Fruit fly (Drosophila melanogaster) whole organism, prepupa: ENCODE data around the gene CG17364.

Source experiments
- Blimp-1 ChIP-seq: fragments of 200-800 bp; sonication (Bioruptor generic); optimal IDR thresholded peaks from 3 replicates; lab custom pipeline; 2017; ENCODE audit warnings: missing biosample characterization, missing genetic modification characterization, mild to moderate bottlenecking, moderate library complexity, missing genetic modification reagents
- CG10631 ChIP-seq: fragments of 200-800 bp; sonication (Bioruptor generic); optimal IDR thresholded peaks from 2 replicates; lab custom pipeline; 2016; ENCODE audit warnings: missing biosample characterization, missing genetic modification characterization
- CG11294 ChIP-seq: fragments of 200-800 bp; sonication (Bioruptor generic); IDR thresholded peaks from 2 replicates; pipeline ENCODE4 v1.3.6; 2022; ENCODE audit warnings: missing biosample characterization, missing genetic modification characterization
- CG11762 ChIP-seq: fragments of 200-800 bp; sonication (Bioruptor generic); optimal IDR thresholded peaks from 3 replicates; lab custom pipeline; 2016; ENCODE audit warnings: missing biosample characterization, missing genetic modification characterization; ENCODE audit not compliant: insufficient read depth
- CG11902 ChIP-seq: fragments of 200-800 bp; sonication (Bioruptor generic); optimal IDR thresholded peaks from 3 replicates; lab custom pipeline; 2016; ENCODE audit warnings: missing biosample characterization, missing genetic modification characterization
- CG1621 ChIP-seq: fragments of 200-800 bp; sonication (Bioruptor generic); optimal IDR thresholded peaks from 3 replicates; lab custom pipeline; 2018; ENCODE audit warnings: missing biosample characterization, mild to moderate bottlenecking, missing genetic modification characterization
- CG16779 ChIP-seq: fragments of 200-800 bp; sonication (Bioruptor generic); optimal IDR thresholded peaks from 3 replicates; lab custom pipeline; 2017; ENCODE audit warnings: missing biosample characterization, mild to moderate bottlenecking, missing genetic modification characterization
- CG3032 ChIP-seq: fragments of 200-800 bp; optimal IDR thresholded peaks from 2 replicates; lab custom pipeline; 2019; ENCODE audit warnings: missing biosample characterization, mild to moderate bottlenecking, missing genetic modification characterization, moderate library complexity
- CG31627 ChIP-seq: fragments of 200-800 bp; sonication (Bioruptor generic); optimal IDR thresholded peaks from 3 replicates; lab custom pipeline; 2016; ENCODE audit warnings: missing biosample characterization, missing genetic modification characterization
- CG32006 ChIP-seq: fragments of 200-800 bp; sonication (Bioruptor generic); optimal IDR thresholded peaks from 3 replicates; lab custom pipeline; 2017; ENCODE audit warnings: missing biosample characterization, mild to moderate bottlenecking, missing genetic modification characterization
- CG3919 ChIP-seq: fragments of 200-800 bp; sonication (Bioruptor generic); optimal IDR thresholded peaks from 3 replicates; lab custom pipeline; 2016; ENCODE audit warnings: missing biosample characterization, missing genetic modification characterization
- CG4318 ChIP-seq: fragments of 200-800 bp; sonication (Bioruptor generic); optimal IDR thresholded peaks from 3 replicates; lab custom pipeline; 2017; ENCODE audit warnings: missing biosample characterization, mild to moderate bottlenecking, missing genetic modification characterization
- CG6163 ChIP-seq: fragments of 200-800 bp; sonication (Bioruptor generic); IDR thresholded peaks from 3 replicates; pipeline ENCODE4 v1.3.6; 2022; ENCODE audit warnings: missing biosample characterization, missing genetic modification characterization
- CG6276 ChIP-seq: fragments of 200-800 bp; sonication (Bioruptor generic); optimal IDR thresholded peaks from 2 replicates; lab custom pipeline; 2017; ENCODE audit warnings: missing biosample characterization, mild to moderate bottlenecking, missing genetic modification characterization
- CG6792 ChIP-seq: fragments of 200-800 bp; sonication (Bioruptor generic); optimal IDR thresholded peaks from 3 replicates; lab custom pipeline; 2016; ENCODE audit warnings: missing biosample characterization, missing genetic modification characterization
- CG8319 ChIP-seq: fragments of 200-800 bp; sonication (Bioruptor generic); optimal IDR thresholded peaks from 3 replicates; lab custom pipeline; 2016; ENCODE audit warnings: missing biosample characterization, missing genetic modification characterization
- CG8632 ChIP-seq: fragments of 200-800 bp; sonication (Bioruptor generic); optimal IDR thresholded peaks from 3 replicates; lab custom pipeline; 2016; ENCODE audit warnings: missing biosample characterization, missing genetic modification characterization
- CG9139 ChIP-seq: fragments of 200-800 bp; sonication (Bioruptor generic); optimal IDR thresholded peaks from 3 replicates; lab custom pipeline; 2017; ENCODE audit warnings: missing biosample characterization, mild to moderate bottlenecking, missing genetic modification characterization
- Eip75B ChIP-seq: fragments of 200-800 bp; sonication (Bioruptor generic); optimal IDR thresholded peaks from 3 replicates; lab custom pipeline; 2016; ENCODE audit warnings: missing biosample characterization, missing genetic modification characterization
- Eip78C ChIP-seq: fragments of 200-800 bp; sonication (Bioruptor generic); peaks from one replicate; lab custom pipeline; 2016; ENCODE audit warnings: missing biosample characterization, missing genetic modification characterization
- Eip93F ChIP-seq: fragments of 200-800 bp; sonication (Bioruptor generic); optimal IDR thresholded peaks from 2 replicates; lab custom pipeline; 2016; ENCODE audit warnings: missing biosample characterization, mild to moderate bottlenecking, missing genetic modification characterization
- Ets21C ChIP-seq: fragments of 200-800 bp; sonication (Bioruptor generic); optimal IDR thresholded peaks from 3 replicates; lab custom pipeline; 2016; ENCODE audit warnings: missing biosample characterization, missing genetic modification characterization
- Gug ChIP-seq: fragments of 200-800 bp; sonication (Bioruptor generic); IDR thresholded peaks from 2 replicates; pipeline ENCODE4 v1.3.6; 2022; ENCODE audit warnings: missing biosample characterization, missing genetic modification characterization
- Hr38 ChIP-seq: sonication (Bioruptor generic); optimal IDR thresholded peaks from 2 replicates; lab custom pipeline; 2016; ENCODE audit warnings: missing biosample characterization, missing genetic modification characterization
- Hr39 ChIP-seq: fragments of 200-800 bp; sonication (Bioruptor generic); optimal IDR thresholded peaks from 2 replicates; lab custom pipeline; 2016; ENCODE audit warnings: missing biosample characterization, missing genetic modification characterization
- Hr4 ChIP-seq: fragments of 200-800 bp; sonication (Bioruptor generic); optimal IDR thresholded peaks from 3 replicates; lab custom pipeline; 2016; ENCODE audit warnings: missing biosample characterization, missing genetic modification characterization
- Lpt ChIP-seq: fragments of 200-800 bp; sonication (Bioruptor generic); optimal IDR thresholded peaks from 3 replicates; lab custom pipeline; 2016; ENCODE audit warnings: missing biosample characterization, missing genetic modification characterization
- Met ChIP-seq: fragments of 200-800 bp; sonication (Bioruptor generic); optimal IDR thresholded peaks from 3 replicates; lab custom pipeline; 2016; ENCODE audit warnings: missing biosample characterization, missing genetic modification characterization
- Smox ChIP-seq: fragments of 200-800 bp; sonication (Bioruptor generic); optimal IDR thresholded peaks from 3 replicates; lab custom pipeline; 2016; ENCODE audit warnings: missing biosample characterization, missing genetic modification characterization
- Sox102F ChIP-seq: fragments of 200-800 bp; sonication (Bioruptor generic); optimal IDR thresholded peaks from 2 replicates; lab custom pipeline; 2016; ENCODE audit warnings: missing biosample characterization, mild to moderate bottlenecking, missing genetic modification characterization
- Sox15 ChIP-seq: fragments of 200-800 bp; sonication (Bioruptor generic); optimal IDR thresholded peaks from 3 replicates; lab custom pipeline; 2016; ENCODE audit warnings: missing biosample characterization, missing genetic modification characterization
- acj6 ChIP-seq: fragments of 200-800 bp; sonication (Bioruptor generic); optimal IDR thresholded peaks from 3 replicates; lab custom pipeline; 2016; ENCODE audit warnings: missing biosample characterization, missing genetic modification characterization
- cyc ChIP-seq: fragments of 200-800 bp; sonication (Bioruptor generic); optimal IDR thresholded peaks from 3 replicates; lab custom pipeline; 2016; ENCODE audit warnings: missing biosample characterization, missing genetic modification characterization
- dsx ChIP-seq: fragments of 200-800 bp; optimal IDR thresholded peaks from 3 replicates; lab custom pipeline; 2019; ENCODE audit warnings: missing biosample characterization, mild to moderate bottlenecking, missing genetic modification characterization, moderate library complexity; ENCODE audit not compliant: poor library complexity, severe bottlenecking
- eg ChIP-seq: fragments of 200-800 bp; sonication (Bioruptor generic); IDR thresholded peaks from 3 replicates; pipeline ENCODE4 v1.3.6; 2022; ENCODE audit warnings: missing biosample characterization, missing genetic modification characterization
- esn ChIP-seq: fragments of 200-800 bp; sonication (Bioruptor generic); optimal IDR thresholded peaks from 2 replicates; lab custom pipeline; 2016; ENCODE audit warnings: missing biosample characterization, mild to moderate bottlenecking, missing genetic modification characterization, moderate library complexity
- fd85E ChIP-seq: fragments of 200-800 bp; sonication (Bioruptor generic); optimal IDR thresholded peaks from 3 replicates; lab custom pipeline; 2016; ENCODE audit warnings: missing biosample characterization, missing genetic modification characterization
- fkh ChIP-seq: fragments of 200-800 bp; sonication (Bioruptor generic); optimal IDR thresholded peaks from 3 replicates; lab custom pipeline; 2017; ENCODE audit warnings: missing biosample characterization, mild to moderate bottlenecking, missing genetic modification characterization, moderate library complexity
- lz ChIP-seq: fragments of 200-800 bp; sonication (Bioruptor generic); optimal IDR thresholded peaks from 3 replicates; lab custom pipeline; 2016; ENCODE audit warnings: missing biosample characterization, missing genetic modification characterization
- net ChIP-seq: fragments of 200-800 bp; sonication (Bioruptor generic); optimal IDR thresholded peaks from 3 replicates; lab custom pipeline; 2016; ENCODE audit warnings: missing biosample characterization, missing genetic modification characterization
- pdm3 ChIP-seq: fragments of 200-800 bp; sonication (Bioruptor generic); optimal IDR thresholded peaks from 3 replicates; lab custom pipeline; 2016; ENCODE audit warnings: missing biosample characterization, missing genetic modification characterization
- ss ChIP-seq, 2 experiments: fragments of 200-800 bp; sonication (Bioruptor generic); optimal IDR thresholded peaks; 2 replicates in 1 of 2; 3 replicates in 1 of 2; lab custom pipeline; 2017 to 2018; ENCODE audit warnings: mild to moderate bottlenecking in 2 of 2, missing biosample characterization in 2 of 2, missing genetic modification characterization in 2 of 2, moderate library complexity in 1 of 2
- svp ChIP-seq: fragments of 200-800 bp; sonication (Bioruptor generic); peaks from one replicate; lab custom pipeline; 2016; ENCODE audit warnings: missing biosample characterization, missing genetic modification characterization
- topi ChIP-seq: fragments of 200-800 bp; sonication (Bioruptor generic); optimal IDR thresholded peaks from 3 replicates; lab custom pipeline; 2016; ENCODE audit warnings: missing biosample characterization, missing genetic modification characterization
- vri ChIP-seq: fragments of 200-800 bp; sonication (Bioruptor generic); optimal IDR thresholded peaks from 3 replicates; lab custom pipeline; 2016; ENCODE audit warnings: missing biosample characterization, mild to moderate bottlenecking, missing genetic modification characterization

Gene CG17364

dm6 chr3L:13946003-13946402, 47.2 kb downstream of the CG17364 start:
- no peak for TF ChIP-seq fd85E
- TF ChIP-seq Lpt (GFP tag; lab: Kevin White, UChicago) = no peak
- TF ChIP-seq Eip78C (GFP tag; lab: Kevin White, UChicago) = peak; percentile 7

- TF ChIP-seq topi (GFP tag; lab: Kevin White, UChicago) (no peak), CG8632 (GFP tag; lab: Kevin White, UChicago) (no peak), acj6 (GFP tag; lab: Kevin White, UChicago) (no peak), CG1621 (tag; lab: Kevin White, UChicago) (no peak), esn (no peak), eg (GFP tag; lab: Robert Waterston, UW) (no peak; the same call in 2 of the 3 replicates), cyc (GFP tag; lab: Kevin White, UChicago) (no peak), Ets21C (GFP tag; lab: Kevin White, UChicago) (no peak), CG11294 (GFP tag; lab: Robert Waterston, UW) (no peak)
Observed at dm6 chr3L:13939151-13939499, 54.1 kb downstream of the CG17364 start, which contains the start of gene CG32137. Gene CG32137 (plus strand): TSS chr3L:13939250.

DNA sequence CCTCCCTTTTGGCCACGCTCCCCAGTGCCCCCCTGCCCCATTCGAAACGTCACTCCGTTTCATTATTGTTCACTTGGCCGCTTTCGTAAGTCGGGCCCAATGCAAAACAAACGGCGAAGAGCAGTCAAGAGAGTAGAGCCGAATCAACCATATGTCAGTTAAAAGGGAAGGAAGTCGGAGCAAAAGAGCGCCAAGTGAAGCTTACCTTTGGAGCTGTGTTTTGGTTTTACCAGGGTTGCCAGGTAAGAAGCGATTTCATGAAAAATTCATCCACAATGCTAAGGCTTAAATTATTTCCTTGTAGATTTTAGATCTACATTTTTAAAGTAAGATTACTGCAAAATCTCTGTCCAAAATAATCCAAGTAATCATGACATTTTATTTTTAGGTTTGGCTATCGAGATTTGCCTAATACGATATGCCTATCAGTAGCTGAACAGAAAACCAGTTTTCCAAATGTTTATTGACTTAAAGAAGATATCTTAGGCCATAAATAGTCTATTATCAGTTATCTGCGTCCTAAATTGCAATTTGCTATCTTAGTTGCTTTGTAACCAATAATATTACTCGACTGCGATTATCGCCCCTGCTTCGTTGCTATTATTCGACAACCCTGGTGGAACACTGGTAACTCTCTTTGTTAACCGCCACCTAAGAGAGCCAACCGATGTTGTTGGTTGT, 54.6 kb downstream of the CG17364 start:
- TF ChIP-seq Met (GFP tag; lab: Kevin White, UChicago) = peak; percentile 96
- peak; percentile 84 for TF ChIP-seq dsx (GFP tag; lab: Kevin White, UChicago)
- TF ChIP-seq CG4318 = peak; percentile 94
- peak; percentile 95 for TF ChIP-seq Eip75B (GFP tag; lab: Kevin White, UChicago)
- peak; percentile 95 for TF ChIP-seq CG6792 (GFP tag; lab: Kevin White, UChicago)
- peak; percentile 96 for TF ChIP-seq Smox (GFP tag; lab: Kevin White, UChicago)
- TF ChIP-seq CG16779 (tag; lab: Kevin White, UChicago) = peak; percentile 85
- peak; percentile 77 for TF ChIP-seq eg (GFP tag; lab: Robert Waterston, UW)
- TF ChIP-seq Sox15 (GFP tag; lab: Kevin White, UChicago) = peak; percentile 95
- TF ChIP-seq CG1621 (tag; lab: Kevin White, UChicago) = peak; percentile 71
- TF ChIP-seq CG10631 = peak; percentile 93
- peak; percentile 94 for TF ChIP-seq CG3032
- TF ChIP-seq svp = peak; percentile 98
- peak; percentile 98 for TF ChIP-seq CG32006 (GFP tag; lab: Kevin White, UChicago)
- TF ChIP-seq CG31627 (GFP tag; lab: Kevin White, UChicago) = peak; percentile 96
- peak; percentile 94 for TF ChIP-seq lz (GFP tag; lab: Kevin White, UChicago)
- peak; percentile 98 for TF ChIP-seq esn
- TF ChIP-seq CG6276 (GFP tag; lab: Kevin White, UChicago) = peak; percentile 97
- peak; percentile 76 for TF ChIP-seq Eip93F
- peak; percentile 85 for TF ChIP-seq CG9139 (GFP tag; lab: Kevin White, UChicago)
- TF ChIP-seq cyc (GFP tag; lab: Kevin White, UChicago) = peak; percentile 96
- TF ChIP-seq CG6163 (GFP tag; lab: Robert Waterston, UW) = peak; percentile 78
- TF ChIP-seq Gug (GFP tag; lab: Robert Waterston, UW) = peak; percentile 82
- peak; percentile 98 for TF ChIP-seq Eip78C (GFP tag; lab: Kevin White, UChicago)
- TF ChIP-seq fd85E = peak; percentile 61
- TF ChIP-seq CG8632 (GFP tag; lab: Kevin White, UChicago) = peak; percentile 95
- peak; percentile 96 for TF ChIP-seq Hr4 (GFP tag; lab: Kevin White, UChicago)
- TF ChIP-seq vri = peak; percentile 86
- TF ChIP-seq net (GFP tag; lab: Kevin White, UChicago) = peak; percentile 96
- TF ChIP-seq fkh (GFP tag; lab: Kevin White, UChicago) = peak; percentile 57
- peak; percentile 96 for TF ChIP-seq acj6 (GFP tag; lab: Kevin White, UChicago)
- TF ChIP-seq CG11762 = peak; percentile 93
- peak; percentile 96 for TF ChIP-seq pdm3
- peak; percentile 94 for TF ChIP-seq Sox102F (GFP tag; lab: Kevin White, UChicago)
- peak; percentile 96 for TF ChIP-seq CG3919 (GFP tag; lab: Kevin White, UChicago)
- peak; percentile 94 for TF ChIP-seq CG8319 (GFP tag; lab: Kevin White, UChicago)
- TF ChIP-seq ss (GFP tag; optimal IDR thresholded peaks at IDR 0.05; lab: Kevin White, UChicago) = peak; percentile 86 to 95
- peak; percentile 96 for TF ChIP-seq Hr39 (GFP tag; lab: Kevin White, UChicago)
- peak; percentile 93 for TF ChIP-seq Ets21C (GFP tag; lab: Kevin White, UChicago)
- TF ChIP-seq CG11902 (GFP tag; lab: Kevin White, UChicago) = peak; percentile 92
- TF ChIP-seq Hr38 (GFP tag; lab: Kevin White, UChicago) = peak; percentile 28
- TF ChIP-seq topi (GFP tag; lab: Kevin White, UChicago) = peak; percentile 96
- TF ChIP-seq Blimp-1 (GFP tag; lab: Kevin White, UChicago) = peak; percentile 85
